Worm (Caenorhabditis elegans) whole organism, early embryonic: ENCODE data around the gene T04H1.5.

Source experiments
- B0310.2 ChIP-seq: sonication (generic microtip); optimal IDR thresholded peaks from 2 replicates; lab custom pipeline; 2016; ENCODE audit warnings: mild to moderate bottlenecking, missing genetic modification characterization, missing compliant biosample characterization
- aly-1 ChIP-seq: sonication (generic microtip); optimal IDR thresholded peaks from 2 replicates; lab custom pipeline; 2016; ENCODE audit warnings: missing genetic modification characterization, missing compliant biosample characterization
- ama-1 ChIP-seq: fragments of 150-350 bp; optimal IDR thresholded peaks from 2 replicates; lab custom pipeline; 2014
- ceh-13 ChIP-seq: fragments of 200-800 bp; sonication (Bioruptor generic); optimal IDR thresholded peaks from 2 replicates; lab custom pipeline; 2018; ENCODE audit warnings: mild to moderate bottlenecking, missing genetic modification characterization, missing compliant biosample characterization
- flt-1 ChIP-seq: fragments of 200-800 bp; sonication (Bioruptor generic); IDR thresholded peaks from 2 replicates; pipeline ENCODE4 v1.3.6; 2022; ENCODE audit warnings: missing genetic modification characterization, missing compliant biosample characterization
- hmbx-1 ChIP-seq: sonication (generic microtip); optimal IDR thresholded peaks from 2 replicates; lab custom pipeline; 2016; ENCODE audit warnings: mild to moderate bottlenecking, missing genetic modification characterization, missing compliant biosample characterization
- hnd-1 ChIP-seq: sonication (generic microtip); optimal IDR thresholded peaks from 2 replicates; lab custom pipeline; 2016; ENCODE audit warnings: missing genetic modification characterization, missing compliant biosample characterization
- pes-1 ChIP-seq: fragments of 200-800 bp; sonication (Bioruptor generic); IDR thresholded peaks from 2 replicates; pipeline ENCODE4 v1.3.6; 2022; ENCODE audit warnings: missing genetic modification reagents, missing genetic modification characterization, missing compliant biosample characterization
- scrt-1 ChIP-seq: fragments of 200-800 bp; sonication (Bioruptor generic); IDR thresholded peaks from 2 replicates; pipeline ENCODE4 v1.3.6; 2022; ENCODE audit warnings: missing genetic modification characterization, missing compliant biosample characterization
- sea-1 ChIP-seq: fragments of 200-800 bp; sonication (Bioruptor generic); conservative IDR thresholded peaks from 2 replicates; pipeline ENCODE4 v1.3.6; 2022; ENCODE audit warnings: missing genetic modification characterization, missing compliant biosample characterization
- tbx-11 ChIP-seq: fragments of 200-800 bp; sonication (Bioruptor generic); IDR thresholded peaks from 2 replicates; pipeline ENCODE4 v1.3.6; 2022; ENCODE audit warnings: missing genetic modification characterization, missing compliant biosample characterization
- tbx-37 ChIP-seq: fragments of 200-800 bp; sonication (Bioruptor generic); conservative IDR thresholded peaks from 2 replicates; pipeline ENCODE4 v1.3.6; 2022; ENCODE audit warnings: missing genetic modification reagents, missing genetic modification characterization, missing compliant biosample characterization
- tra-4 ChIP-seq: sonication (generic microtip); optimal IDR thresholded peaks from 2 replicates; lab custom pipeline; 2017; ENCODE audit warnings: missing genetic modification characterization, missing compliant biosample characterization

DNA sequence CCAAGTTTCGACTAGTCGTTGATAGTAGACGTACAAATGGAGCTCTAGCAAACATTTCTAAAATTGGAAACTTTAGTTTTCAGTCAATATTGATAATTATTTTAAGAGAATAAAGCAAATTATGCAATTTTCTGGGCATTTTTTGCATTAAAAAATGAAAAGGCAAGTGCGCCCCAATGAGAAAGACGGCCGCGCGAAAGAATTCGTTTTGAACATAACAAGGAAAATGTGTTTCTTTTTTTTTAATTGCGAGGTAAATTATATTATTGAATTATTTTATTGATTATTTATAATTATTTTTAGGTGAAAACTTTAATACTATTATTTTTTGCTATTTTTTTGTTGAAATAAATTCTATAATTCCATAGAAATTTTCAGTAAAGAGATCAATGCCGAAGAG lies 20.4 kb downstream of the T04H1.5 start, which contains the start of the genes tsfm-1 and capg-2:
- no peak for TF ChIP-seq hnd-1 (tag; lab: Kevin White, UChicago)
- no peak for TF ChIP-seq aly-1 (tag; lab: Kevin White, UChicago)
- no peak for TF ChIP-seq ama-1 (lab: Kevin White, UChicago)
- no peak for TF ChIP-seq B0310.2 (tag; lab: Kevin White, UChicago)
- TF ChIP-seq hmbx-1 (tag; lab: Kevin White, UChicago), result no peak
- TF ChIP-seq tra-4, result no peak
- no peak for TF ChIP-seq pes-1 (GFP tag; lab: Robert Waterston, UW)
- TF ChIP-seq ceh-13, result no peak
- no peak for TF ChIP-seq sea-1 (GFP tag; lab: Robert Waterston, UW)
- no peak for TF ChIP-seq scrt-1 (GFP tag; lab: Robert Waterston, UW)
- no peak for TF ChIP-seq flt-1 (GFP tag; lab: Robert Waterston, UW)
- TF ChIP-seq tbx-11 (GFP tag; lab: Robert Waterston, UW), result no peak
- no peak for TF ChIP-seq tbx-37
